Worm (Caenorhabditis elegans) whole organism, late embryonic: Measurements from ENCODE around the gene F23F12.12.

Source experiments
- C08G9.2 ChIP-seq: sonication (generic microtip); optimal IDR thresholded peaks from 2 replicates; lab custom pipeline; 2016; ENCODE audit warnings: mild to moderate bottlenecking, missing genetic modification characterization, moderate library complexity, missing compliant biosample characterization
- F13H6.1 ChIP-seq: sonication (generic microtip); optimal IDR thresholded peaks from 2 replicates; lab custom pipeline; 2016; ENCODE audit warnings: missing genetic modification characterization, missing compliant biosample characterization
- Y22D7AL.16 ChIP-seq: sonication (generic microtip); optimal IDR thresholded peaks from 2 replicates; lab custom pipeline; 2016; ENCODE audit warnings: missing genetic modification characterization, missing compliant biosample characterization
- ahr-1 ChIP-seq: sonication (generic microtip); optimal IDR thresholded peaks from 2 replicates; lab custom pipeline; 2016; ENCODE audit warnings: missing genetic modification characterization, missing compliant biosample characterization
- ceh-14 ChIP-seq: sonication (generic microtip); optimal IDR thresholded peaks from 2 replicates; lab custom pipeline; 2016; ENCODE audit warnings: missing genotype, missing genetic modification characterization, missing compliant biosample characterization
- ceh-2 ChIP-seq: sonication (generic microtip); optimal IDR thresholded peaks from 2 replicates; lab custom pipeline; 2016; ENCODE audit warnings: missing genotype, missing genetic modification characterization, missing compliant biosample characterization
- ceh-22 ChIP-seq: sonication (generic microtip); optimal IDR thresholded peaks from 2 replicates; lab custom pipeline; 2017; ENCODE audit warnings: missing biosample characterization, missing genetic modification characterization
- ceh-24 ChIP-seq: sonication (generic microtip); optimal IDR thresholded peaks from 2 replicates; lab custom pipeline; 2016; ENCODE audit warnings: mild to moderate bottlenecking, missing genetic modification characterization, missing compliant biosample characterization
- ceh-31 ChIP-seq: sonication (generic microtip); optimal IDR thresholded peaks from 2 replicates; lab custom pipeline; 2016; ENCODE audit warnings: missing genetic modification characterization, missing compliant biosample characterization
- ceh-48 ChIP-seq: sonication (generic microtip); optimal IDR thresholded peaks from 2 replicates; lab custom pipeline; 2016; ENCODE audit warnings: missing genetic modification characterization, inconsistent platforms, missing compliant biosample characterization
- ceh-6 ChIP-seq: fragments of 200-800 bp; sonication (Bioruptor generic); optimal IDR thresholded peaks from 2 replicates; lab custom pipeline; 2018; ENCODE audit warnings: mild to moderate bottlenecking, missing genetic modification characterization, missing compliant biosample characterization
- che-1 ChIP-seq: sonication (generic microtip); optimal IDR thresholded peaks from 2 replicates; lab custom pipeline; 2016; ENCODE audit warnings: mild to moderate bottlenecking, missing genetic modification characterization, missing compliant biosample characterization
- dmd-4 ChIP-seq: sonication (generic microtip); optimal IDR thresholded peaks from 2 replicates; lab custom pipeline; 2016; ENCODE audit warnings: borderline replicate concordance, missing genetic modification characterization, missing compliant biosample characterization
- ets-4 ChIP-seq: sonication (generic microtip); optimal IDR thresholded peaks from 2 replicates; lab custom pipeline; 2016; ENCODE audit warnings: missing genetic modification characterization, missing compliant biosample characterization
- fax-1 ChIP-seq: sonication (generic microtip); optimal IDR thresholded peaks from 2 replicates; lab custom pipeline; 2016; ENCODE audit warnings: missing genotype, missing genetic modification characterization, missing compliant biosample characterization
- gmeb-2 ChIP-seq: sonication (generic microtip); optimal IDR thresholded peaks from 2 replicates; lab custom pipeline; 2016; ENCODE audit warnings: missing genetic modification characterization, inconsistent platforms, missing compliant biosample characterization
- hlh-30 ChIP-seq: sonication (generic microtip); optimal IDR thresholded peaks from 2 replicates; lab custom pipeline; 2017; ENCODE audit warnings: antibody characterized with exemption, missing genetic modification characterization, missing compliant biosample characterization; ENCODE audit not compliant: insufficient read depth
- hlh-6 ChIP-seq: sonication (generic microtip); optimal IDR thresholded peaks from 2 replicates; lab custom pipeline; 2016; ENCODE audit warnings: missing genotype, missing genetic modification characterization, missing compliant biosample characterization
- hlh-8 ChIP-seq: sonication (generic microtip); optimal IDR thresholded peaks from 2 replicates; lab custom pipeline; 2016; ENCODE audit warnings: missing genotype, missing genetic modification characterization, missing compliant biosample characterization
- madf-2 ChIP-seq: sonication (generic microtip); optimal IDR thresholded peaks from 2 replicates; lab custom pipeline; 2017; ENCODE audit warnings: missing genetic modification characterization, missing compliant biosample characterization
- nfya-1 ChIP-seq: sonication (generic microtip); optimal IDR thresholded peaks from 2 replicates; lab custom pipeline; 2017; ENCODE audit warnings: missing genetic modification characterization, mild to moderate bottlenecking, missing compliant biosample characterization, antibody characterized with exemption, moderate library complexity
- nhr-11 ChIP-seq: fragments of 150-350 bp; optimal IDR thresholded peaks from 2 replicates; lab custom pipeline; 2014; ENCODE audit warnings: missing biosample characterization, missing genetic modification characterization
- odd-2 ChIP-seq: sonication (generic microtip); optimal IDR thresholded peaks from 2 replicates; lab custom pipeline; 2017; ENCODE audit warnings: antibody characterized with exemption, mild to moderate bottlenecking, missing genetic modification characterization, missing compliant biosample characterization
- pag-3 ChIP-seq: sonication (generic microtip); optimal IDR thresholded peaks from 2 replicates; lab custom pipeline; 2016; ENCODE audit warnings: missing compliant biosample characterization, missing genetic modification characterization, borderline replicate concordance
- pax-1 ChIP-seq: fragments of 150-350 bp; optimal IDR thresholded peaks from 2 replicates; lab custom pipeline; 2014; ENCODE audit warnings: missing biosample characterization, missing genetic modification characterization
- pros-1 ChIP-seq: fragments of 150-350 bp; optimal IDR thresholded peaks from 2 replicates; lab custom pipeline; 2014; ENCODE audit warnings: missing biosample characterization, missing genetic modification reagents, missing genetic modification characterization
- rnt-1 ChIP-seq: sonication (generic microtip); optimal IDR thresholded peaks from 2 replicates; lab custom pipeline; 2016; ENCODE audit warnings: missing genetic modification characterization, missing compliant biosample characterization
- sox-2 ChIP-seq: fragments of 200-800 bp; sonication (Bioruptor generic); IDR thresholded peaks from 2 replicates; pipeline ENCODE4 v1.3.6; 2022; ENCODE audit warnings: missing genetic modification reagents, missing genetic modification characterization, missing compliant biosample characterization
- syd-9 ChIP-seq: sonication (generic microtip); optimal IDR thresholded peaks from 2 replicates; lab custom pipeline; 2016; ENCODE audit warnings: mild to moderate bottlenecking, missing genetic modification characterization, moderate library complexity, missing compliant biosample characterization
- tbx-2 ChIP-seq: sonication (generic microtip); optimal IDR thresholded peaks from 2 replicates; lab custom pipeline; 2016; ENCODE audit warnings: missing genetic modification characterization, missing compliant biosample characterization
- tbx-7 ChIP-seq: sonication (generic microtip); optimal IDR thresholded peaks from 2 replicates; lab custom pipeline; 2016; ENCODE audit warnings: missing genotype, missing genetic modification characterization, missing compliant biosample characterization
- ttx-3 ChIP-seq: sonication (generic microtip); optimal IDR thresholded peaks from 2 replicates; lab custom pipeline; 2016; ENCODE audit warnings: missing genetic modification reagents, missing genetic modification characterization, missing compliant biosample characterization
- unc-3 ChIP-seq, 2 experiments: fragments of 200-800 bp in 1 of 2; sonication (Bioruptor generic) in 1 of 2; sonication (generic microtip) in 1 of 2; conservative IDR thresholded peaks in 1 of 2; optimal IDR thresholded peaks in 1 of 2; 2 replicates each; pipeline versions ENCODE4 v1.3.6 to Lab custom; 2016 to 2022; ENCODE audit warnings: missing compliant biosample characterization in 2 of 2, missing genetic modification characterization in 2 of 2, missing genetic modification reagents in 1 of 2
- unc-42 ChIP-seq: sonication (generic microtip); optimal IDR thresholded peaks from 2 replicates; lab custom pipeline; 2016; ENCODE audit warnings: missing genotype, missing genetic modification characterization, missing compliant biosample characterization
- unc-55 ChIP-seq: sonication (generic microtip); optimal IDR thresholded peaks from 2 replicates; lab custom pipeline; 2017; ENCODE audit warnings: missing biosample characterization, missing genetic modification reagents, missing genetic modification characterization
- unc-86 ChIP-seq: sonication (generic microtip); optimal IDR thresholded peaks from 2 replicates; lab custom pipeline; 2016; ENCODE audit warnings: missing genetic modification characterization, missing compliant biosample characterization

Gene F23F12.12

DNA sequence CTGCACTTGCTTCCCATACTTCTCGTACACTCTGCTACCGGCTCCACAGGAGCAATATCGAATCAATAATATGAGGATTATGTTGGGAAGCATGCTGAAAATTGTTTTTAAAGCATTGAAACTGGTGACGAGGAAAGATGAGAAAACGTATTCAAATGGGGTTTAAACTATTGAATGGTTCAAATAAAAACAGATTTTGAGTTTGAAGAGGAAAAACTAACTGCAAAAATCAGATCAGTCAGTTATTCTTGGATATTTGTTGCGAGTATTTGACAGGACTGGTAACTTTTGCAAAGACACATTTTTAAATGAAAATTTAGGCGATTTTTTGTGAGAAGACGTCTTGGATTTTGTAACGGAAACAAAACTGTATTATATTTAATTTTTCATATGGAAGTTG is 6.7 kb downstream of the F23F12.12 start, which contains the start of gene acr-5:
TSS of gene acr-5 (minus strand) at position 101 of the 400 bp plus-strand sequence.
- TF ChIP-seq hlh-30 (tag; lab: Kevin White, UChicago), result no peak
- TF ChIP-seq ceh-6, result no peak
- TF ChIP-seq dmd-4 (tag; lab: Kevin White, UChicago), result no peak
- no peak for TF ChIP-seq fax-1 (tag; lab: Kevin White, UChicago)
- TF ChIP-seq F13H6.1 (tag; lab: Kevin White, UChicago), result no peak
- no peak for TF ChIP-seq ttx-3 (tag; lab: Kevin White, UChicago)
- no peak for TF ChIP-seq odd-2 (tag; lab: Kevin White, UChicago)

DNA sequence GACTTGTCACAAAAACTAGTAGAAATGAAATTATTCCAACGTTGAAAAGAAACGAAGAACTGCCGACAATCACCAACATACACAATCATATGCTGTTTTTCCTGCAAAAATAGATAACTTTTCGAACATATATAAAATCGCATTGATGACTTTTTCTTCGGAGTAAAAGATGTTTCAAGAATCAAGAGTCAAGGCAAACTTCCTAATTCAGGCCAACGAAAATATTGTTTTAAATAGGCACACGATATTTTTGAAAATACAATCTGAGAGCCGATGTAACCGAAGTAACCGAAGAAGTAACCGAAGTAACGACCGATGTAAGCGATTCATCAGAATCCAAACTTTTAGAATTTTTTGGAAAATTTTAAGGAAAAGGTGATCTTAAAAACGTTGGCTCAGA is 12.0 kb downstream of the F23F12.12 start, which contains the start of gene C09E7.10:
TSS of gene C09E7.10 (minus strand) at position 101 of the 400 bp plus-strand sequence.
- TF ChIP-seq fax-1 (tag; lab: Kevin White, UChicago) (no peak), ceh-31 (tag; lab: Kevin White, UChicago) (no peak), sox-2 (no peak), ahr-1 (tag; lab: Kevin White, UChicago) (no peak), tbx-7 (tag; lab: Kevin White, UChicago) (no peak), ceh-48 (tag; lab: Kevin White, UChicago) (no peak), unc-86 (tag; lab: Kevin White, UChicago) (no peak), nhr-11 (no peak)

DNA sequence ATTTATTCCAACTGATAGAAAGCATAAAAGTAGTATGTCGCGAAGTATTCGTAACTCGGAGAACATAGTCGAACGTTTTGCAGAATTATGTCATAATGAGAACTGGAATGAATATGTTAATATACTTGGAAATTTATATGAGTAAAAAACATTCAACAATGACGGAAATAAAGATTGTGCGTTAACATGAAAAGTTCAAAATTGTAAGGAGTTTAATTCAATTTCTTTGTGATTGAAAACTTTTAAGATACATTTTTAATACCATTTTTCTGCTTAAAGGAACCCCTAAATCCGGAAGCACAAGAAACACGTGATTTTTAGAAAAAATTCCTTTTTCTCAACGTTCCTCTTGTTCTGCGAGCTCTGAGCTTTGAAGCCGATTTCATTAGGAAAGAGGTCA is 17.6 kb downstream of the F23F12.12 start, which contains the start of gene oig-1:
TSS of gene oig-1 (minus strand) at position 101 of the 400 bp plus-strand sequence.
- no peak for TF ChIP-seq hlh-30 (tag; lab: Kevin White, UChicago)

DNA sequence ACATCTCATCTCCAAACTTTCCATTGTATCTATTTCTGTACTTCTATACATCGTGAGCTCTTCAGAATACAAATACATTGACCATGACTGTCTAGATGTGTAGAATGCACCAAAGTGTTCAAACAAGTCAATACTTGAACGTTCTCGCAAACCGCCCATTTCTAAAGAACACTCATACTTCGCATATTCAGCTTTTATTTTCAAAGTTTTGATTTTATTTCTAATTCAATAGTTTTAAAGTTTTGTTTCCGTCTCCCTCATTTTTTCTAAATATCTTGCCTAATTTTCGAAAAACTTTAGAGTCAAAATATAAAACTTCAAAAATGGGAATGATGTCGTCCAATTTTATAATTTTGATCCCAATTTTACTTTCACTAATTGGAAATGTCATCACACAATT is 20.0 kb downstream of the F23F12.12 start, which contains the start of gene pqn-10:
TSS of gene pqn-10 (plus strand) at position 301 of the 400 bp plus-strand sequence.
- no peak for TF ChIP-seq pax-1 (tag; lab: Kevin White, UChicago)
- no peak for TF ChIP-seq ceh-14
- TF ChIP-seq odd-2 (tag; lab: Kevin White, UChicago), result no peak
- no peak for TF ChIP-seq Y22D7AL.16

DNA sequence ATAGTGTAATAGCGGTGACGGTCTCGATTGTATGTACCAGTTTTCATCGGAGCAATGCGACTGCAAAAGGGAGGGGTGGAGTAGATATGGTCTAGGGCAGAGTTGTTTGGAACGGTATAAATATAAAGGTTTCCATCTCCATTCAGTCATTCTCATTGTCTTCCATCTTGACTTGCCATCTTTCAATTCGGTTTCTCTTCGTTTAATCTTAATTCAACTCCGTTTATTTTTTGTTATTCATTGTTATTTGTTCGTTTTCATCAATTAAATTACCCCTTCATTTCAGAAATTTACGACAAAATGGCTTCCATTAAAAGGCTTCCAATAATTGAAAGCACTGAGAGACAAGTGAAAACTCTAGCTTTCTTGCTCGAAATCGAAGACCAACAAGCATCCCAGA is 23.2 kb downstream of the F23F12.12 start, which contains the start of gene C09E7.11:
TSS of gene C09E7.11 (plus strand) at position 301 of the 400 bp plus-strand sequence.
- TF ChIP-seq syd-9 (tag; lab: Kevin White, UChicago) (no peak), ceh-48 (tag; lab: Kevin White, UChicago) (no peak)
- TF ChIP-seq, all 69 proteins: peak for 0

DNA sequence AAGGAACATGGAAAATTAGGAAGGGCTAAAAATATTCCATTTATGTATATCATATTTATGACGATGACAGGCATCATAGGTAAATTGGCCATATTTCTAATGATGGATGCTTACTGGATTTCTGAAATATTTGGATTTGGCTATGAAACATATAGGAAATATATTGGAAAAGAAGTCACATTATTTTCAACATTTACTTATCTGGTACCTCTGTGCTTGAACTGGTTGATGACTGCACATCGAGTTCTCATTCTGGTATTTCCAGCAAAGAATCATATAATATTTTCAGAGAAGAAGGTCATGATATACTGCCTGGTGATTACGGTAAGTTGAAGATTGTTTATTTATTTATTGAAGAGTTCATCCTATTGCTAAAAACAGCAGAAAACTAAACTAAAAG is 24.7 kb downstream of the F23F12.12 start, which contains the start of gene srxa-5:
TSS of gene srxa-5 (plus strand) at position 301 of the 400 bp plus-strand sequence.
- TF ChIP-seq ttx-3 (tag; lab: Kevin White, UChicago) (no peak), hlh-6 (tag; lab: Kevin White, UChicago) (no peak), Y22D7AL.16 (no peak), madf-2 (tag; lab: Kevin White, UChicago) (no peak), nhr-11 (no peak), odd-2 (tag; lab: Kevin White, UChicago) (no peak)
- TF ChIP-seq, all 69 proteins: peak for 0

DNA sequence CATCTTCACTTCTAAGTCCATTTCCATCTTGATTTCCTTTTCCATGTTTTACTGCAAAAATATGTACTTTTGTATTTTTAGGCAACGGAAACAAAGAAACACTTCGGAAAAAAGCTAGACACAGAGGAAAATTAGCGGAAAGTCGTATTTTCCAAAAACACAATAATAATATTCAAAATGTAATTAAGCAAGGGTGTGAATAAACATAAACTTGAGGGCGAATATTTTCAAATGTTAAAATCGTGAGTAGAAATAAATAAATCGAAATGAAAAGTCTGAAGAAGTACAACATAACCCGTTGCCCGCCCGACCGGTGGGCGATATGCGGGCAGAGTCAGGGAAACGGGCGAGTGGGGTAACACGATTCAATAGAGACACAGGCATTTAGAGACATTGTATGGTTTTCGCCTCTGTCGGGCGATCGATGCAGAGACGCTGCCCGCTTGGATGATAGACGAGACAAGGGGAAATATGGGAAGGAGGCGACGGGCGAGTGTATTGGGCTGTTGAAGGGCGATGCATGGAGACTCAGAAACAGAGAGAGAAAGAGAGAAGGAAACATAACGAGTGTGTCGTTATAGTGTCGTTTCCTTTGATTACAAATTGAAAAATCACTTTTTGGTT is 29.1 kb downstream of the F23F12.12 start, which contains the start of gene C09E7.4:
TSS of gene C09E7.4 (minus strand) at position 51 of the 624 bp plus-strand sequence.
- TF ChIP-seq ets-4 (tag; lab: Kevin White, UChicago) (peak; percentile 16), che-1 (tag; lab: Kevin White, UChicago) (peak; percentile 8), ahr-1 (tag; lab: Kevin White, UChicago) (no peak), gmeb-2 (tag; lab: Kevin White, UChicago) (no peak), ceh-2 (peak; percentile 64), ceh-22 (tag; lab: Kevin White, UChicago) (no peak), tbx-2 (tag; lab: Kevin White, UChicago) (peak; percentile 84), unc-55 (GFP tag; lab: Kevin White, UChicago) (peak; percentile 94), nfya-1 (tag; lab: Kevin White, UChicago) (peak; percentile 71), ceh-24 (no peak), pros-1 (peak; percentile 18), dmd-4 (tag; lab: Kevin White, UChicago) (peak; percentile 30), C08G9.2 (peak; percentile 51), ceh-31 (tag; lab: Kevin White, UChicago) (peak; percentile 84), hlh-8 (tag; lab: Kevin White, UChicago) (peak; percentile 37), pag-3 (peak; percentile 26), unc-42 (tag; lab: Kevin White, UChicago) (peak; percentile 68), ceh-14 (peak; percentile 69), rnt-1 (tag; lab: Kevin White, UChicago) (peak; percentile 46), syd-9 (tag; lab: Kevin White, UChicago) (peak; percentile 55), unc-3 (GFP tag; conservative IDR thresholded peaks at IDR 0.05; lab: Robert Waterston, UW) (no peak), unc-3 (tag; optimal IDR thresholded peaks at IDR 0.05; lab: Kevin White, UChicago) (no peak)
